Worm (Caenorhabditis elegans) whole organism, L4 larva: ENCODE results near the gene mrpl-53.

ENCODE experiments used
- jun-1 ChIP-seq: fragments of 150-350 bp; optimal IDR thresholded peaks from 2 replicates; lab custom pipeline; 2014; ENCODE audit warnings: missing biosample characterization, missing genetic modification reagents, missing genetic modification characterization
- nhr-25 ChIP-seq: sonication (generic microtip); optimal IDR thresholded peaks from 2 replicates; lab custom pipeline; 2017; ENCODE audit warnings: missing genetic modification characterization, mild to moderate bottlenecking, missing compliant biosample characterization, antibody characterized with exemption, moderate library complexity, borderline replicate concordance; ENCODE audit not compliant: insufficient read depth

DNA sequence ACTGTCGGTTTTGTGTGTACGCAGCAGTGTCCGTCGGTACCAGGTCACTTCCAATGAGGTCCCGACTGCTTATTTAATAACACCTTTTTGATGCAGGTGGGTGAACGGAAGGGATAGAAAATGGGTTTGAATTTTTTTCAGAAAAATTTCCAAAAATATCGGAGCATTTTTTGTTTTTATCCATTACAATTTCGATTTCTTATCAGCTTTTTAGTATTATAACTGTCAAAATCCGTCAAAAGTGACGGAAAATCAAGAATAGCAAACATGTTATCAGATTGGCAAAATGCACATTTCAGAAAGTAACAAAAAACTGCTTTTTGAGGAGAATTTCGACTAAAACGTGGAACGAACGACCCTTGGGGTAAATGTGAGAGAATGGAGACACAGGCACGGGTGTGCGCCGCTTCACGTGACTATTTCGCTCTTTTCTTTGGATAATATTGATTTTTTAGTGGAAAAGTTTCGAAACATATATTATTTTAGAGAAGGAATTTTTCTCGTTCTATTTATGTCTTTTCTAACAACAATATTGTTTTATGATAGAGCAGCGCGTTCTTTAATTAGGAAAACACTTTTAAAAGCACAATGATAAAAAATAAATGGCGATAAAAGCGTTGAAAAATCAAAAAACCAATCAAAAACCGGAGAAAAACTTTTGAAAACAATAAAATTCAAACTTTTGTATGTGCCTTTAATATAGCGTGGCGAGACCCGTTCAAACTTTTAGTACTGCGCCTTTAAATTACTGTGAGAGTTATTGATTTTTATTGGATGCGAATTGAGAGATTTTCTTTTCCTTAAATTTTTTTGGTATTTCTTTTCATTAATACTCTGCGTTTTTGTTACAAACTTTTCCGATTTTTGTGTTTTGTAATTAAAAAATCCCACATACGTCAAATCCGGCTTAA, 49.8 kb downstream of the mrpl-53 start, which contains the start of gene sqv-8:
- TF ChIP-seq jun-1 (no peak), nhr-25 (no peak)
